Worm (Caenorhabditis elegans): ENCODE measurements around the gene R06F6.14.

The R06F6.14 gene

ce11 chrII:10784780-10785463, 24.2 kb upstream of the R06F6.14 start, which contains the start of gene cdl-1:
TSS of gene cdl-1 (plus strand) at chrII:10785452.
- no peak for TF ChIP-seq dmd-4 (tag; optimal IDR thresholded peaks at IDR 0.05)
- peak; percentile 14 for TF ChIP-seq snpc-4 (tag; optimal IDR thresholded peaks at IDR 0.05)
- no peak for TF ChIP-seq aly-2 (tag; optimal IDR thresholded peaks at IDR 0.05)
- no peak for TF ChIP-seq alr-1 (tag; optimal IDR thresholded peaks at IDR 0.05)
- peak; percentile 66 for TF ChIP-seq sma-3 (GFP tag; optimal IDR thresholded peaks at IDR 0.05)
- TF ChIP-seq skn-1 (tag; optimal IDR thresholded peaks at IDR 0.05): no peak
- TF ChIP-seq blmp-1 (tag; optimal IDR thresholded peaks at IDR 0.05; ENCODE audit: insufficient read depth): peak; percentile 9
- TF ChIP-seq sma-9 (GFP tag; optimal IDR thresholded peaks at IDR 0.05): peak; percentile 74
- TF ChIP-seq sma-9 (tag; optimal IDR thresholded peaks at IDR 0.05): no peak
- TF ChIP-seq lin-39 (tag; optimal IDR thresholded peaks at IDR 0.05): no peak
- peak; percentile 31 for TF ChIP-seq nhr-21 (tag; optimal IDR thresholded peaks at IDR 0.05)
- TF ChIP-seq nhr-77 (tag; optimal IDR thresholded peaks at IDR 0.05): no peak
- peak; percentile 36 to 78 for TF ChIP-seq lsy-2 (tag; optimal IDR thresholded peaks at IDR 0.05)
- no peak for TF ChIP-seq elt-1 (tag; optimal IDR thresholded peaks at IDR 0.05)
- peak; percentile 23 for TF ChIP-seq nhr-6 (tag; optimal IDR thresholded peaks at IDR 0.05)
- TF ChIP-seq lin-13 (GFP tag; optimal IDR thresholded peaks at IDR 0.05): peak; percentile 55
- no peak for TF ChIP-seq R02D3.7 (tag; optimal IDR thresholded peaks at IDR 0.05)
- TF ChIP-seq ama-1 (optimal IDR thresholded peaks at IDR 0.05): no peak
- peak; percentile 56 for TF ChIP-seq crh-2 (tag; optimal IDR thresholded peaks at IDR 0.05)
- peak; percentile 45 for TF ChIP-seq sem-4 (tag; optimal IDR thresholded peaks at IDR 0.05)
- peak; percentile 94 for TF ChIP-seq gmeb-1 (tag; optimal IDR thresholded peaks at IDR 0.05)
- TF ChIP-seq F13H6.1 (tag; optimal IDR thresholded peaks at IDR 0.05): peak; percentile 30
- no peak for TF ChIP-seq zag-1 (tag; optimal IDR thresholded peaks at IDR 0.05)
- TF ChIP-seq C34F6.9 (tag; optimal IDR thresholded peaks at IDR 0.05): peak; percentile 42
- TF ChIP-seq unc-55 (GFP tag; optimal IDR thresholded peaks at IDR 0.05): peak; percentile 73
- peak; percentile 27 for TF ChIP-seq nhr-25 (tag; optimal IDR thresholded peaks at IDR 0.05)
- TF ChIP-seq nhr-129 (tag; optimal IDR thresholded peaks at IDR 0.05): peak; percentile 70
- TF ChIP-seq fos-1 (tag; optimal IDR thresholded peaks at IDR 0.05): peak; percentile 73

ce11 chrII:10787240-10787639, 21.9 kb upstream of the R06F6.14 start, which contains the start of gene tag-209:
TSS of gene tag-209 (plus strand) at chrII:10787312.
- TF ChIP-seq F13H6.1 (tag; optimal IDR thresholded peaks at IDR 0.05) (no peak), mbf-1 (tag; optimal IDR thresholded peaks at IDR 0.05) (no peak), aly-2 (tag; optimal IDR thresholded peaks at IDR 0.05) (no peak), elt-1 (tag; optimal IDR thresholded peaks at IDR 0.05) (no peak), mab-5 (tag; optimal IDR thresholded peaks at IDR 0.05) (no peak), Y55F3AM.14 (GFP tag; optimal IDR thresholded peaks at IDR 0.05) (no peak), nhr-12 (tag; optimal IDR thresholded peaks at IDR 0.05) (no peak), sma-9 (GFP tag; optimal IDR thresholded peaks at IDR 0.05) (no peak), sma-9 (tag; optimal IDR thresholded peaks at IDR 0.05) (no peak), nhr-129 (tag; optimal IDR thresholded peaks at IDR 0.05) (no peak), ztf-4 (tag; optimal IDR thresholded peaks at IDR 0.05) (no peak), zag-1 (tag; optimal IDR thresholded peaks at IDR 0.05) (no peak), ztf-11 (tag; optimal IDR thresholded peaks at IDR 0.05) (no peak), unc-55 (GFP tag; optimal IDR thresholded peaks at IDR 0.05) (no peak), ama-1 (optimal IDR thresholded peaks at IDR 0.05) (no peak), unc-39 (tag; optimal IDR thresholded peaks at IDR 0.05) (no peak), nhr-6 (tag; optimal IDR thresholded peaks at IDR 0.05) (no peak)

DNA sequence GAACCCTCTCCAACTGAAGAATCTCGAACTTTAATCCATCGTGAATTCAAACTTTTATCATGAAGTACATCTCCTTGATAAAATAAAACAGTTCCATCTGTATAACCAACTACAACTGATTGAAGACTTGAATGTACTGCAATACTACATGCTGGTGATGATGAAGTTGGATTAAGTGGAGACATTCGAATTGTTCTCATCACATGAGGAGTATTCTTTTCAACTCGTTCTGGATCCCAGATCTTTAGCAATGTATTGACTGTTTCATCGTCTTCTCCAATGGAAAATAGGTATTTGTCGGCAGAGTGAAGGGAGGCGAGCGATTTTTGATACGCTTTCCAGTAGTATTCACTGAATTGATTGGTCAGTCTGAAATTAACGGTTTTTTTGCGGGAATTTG, 16.5 kb upstream of the R06F6.14 start:
- TF ChIP-seq aly-2 (tag; optimal IDR thresholded peaks at IDR 0.05): no peak
- TF ChIP-seq ztf-1 (GFP tag; conservative IDR thresholded peaks at IDR 0.05): no peak
- TF ChIP-seq elt-1 (tag; optimal IDR thresholded peaks at IDR 0.05): no peak
- no peak for TF ChIP-seq snpc-4 (tag; optimal IDR thresholded peaks at IDR 0.05)
- no peak for TF ChIP-seq nhr-77 (tag; optimal IDR thresholded peaks at IDR 0.05)
- TF ChIP-seq egl-27 (tag; optimal IDR thresholded peaks at IDR 0.05): no peak
- no peak for TF ChIP-seq mbf-1 (tag; optimal IDR thresholded peaks at IDR 0.05)
- no peak for TF ChIP-seq unc-55 (GFP tag; optimal IDR thresholded peaks at IDR 0.05)
- TF ChIP-seq nhr-11 (tag; optimal IDR thresholded peaks at IDR 0.05): no peak
- no peak for TF ChIP-seq sma-3 (GFP tag; optimal IDR thresholded peaks at IDR 0.05)
- TF ChIP-seq nhr-21 (tag; optimal IDR thresholded peaks at IDR 0.05): no peak
- TF ChIP-seq blmp-1 (tag; optimal IDR thresholded peaks at IDR 0.05; ENCODE audit: insufficient read depth): no peak
- no peak for TF ChIP-seq skn-1 (tag; optimal IDR thresholded peaks at IDR 0.05)
- no peak for TF ChIP-seq ama-1 (optimal IDR thresholded peaks at IDR 0.05)
- TF ChIP-seq crh-2 (tag; optimal IDR thresholded peaks at IDR 0.05): no peak
- TF ChIP-seq mab-5 (tag; optimal IDR thresholded peaks at IDR 0.05): no peak
- no peak for TF ChIP-seq Y55F3AM.14 (GFP tag; optimal IDR thresholded peaks at IDR 0.05)

All from whole organism, L2 larva.